Fruit fly (Drosophila melanogaster) whole organism, embryonic: ENCODE results near the gene CG7512.

ENCODE experiments used
- CG8359 ChIP-seq: fragments of 200-800 bp; sonication (Bioruptor generic); optimal IDR thresholded peaks from 2 replicates; lab custom pipeline; 2017; ENCODE audit warnings: missing biosample characterization, mild to moderate bottlenecking, missing genetic modification characterization, borderline replicate concordance
- CG8478 ChIP-seq: fragments of >200 bp; optimal IDR thresholded peaks from 2 replicates; lab custom pipeline; 2018
- Fer3 ChIP-seq: fragments of 200-800 bp; sonication (Bioruptor generic); optimal IDR thresholded peaks from 2 replicates; lab custom pipeline; 2018; ENCODE audit warnings: missing biosample characterization, mild to moderate bottlenecking, missing genetic modification characterization, moderate library complexity
- PHDP ChIP-seq: fragments of 200-800 bp; sonication (Bioruptor generic); optimal IDR thresholded peaks from 3 replicates; lab custom pipeline; 2018; ENCODE audit warnings: missing biosample characterization, mild to moderate bottlenecking, missing genetic modification characterization, moderate library complexity
- Rx ChIP-seq: fragments of 200-800 bp; sonication (Bioruptor generic); IDR thresholded peaks from 2 replicates; pipeline ENCODE4 v1.3.6; 2022; ENCODE audit warnings: missing biosample characterization, missing genetic modification characterization
- chif ChIP-seq, 2 experiments: fragments of 200-800 bp; sonication (Bioruptor generic); optimal IDR thresholded peaks; 3 replicates each; lab custom pipeline; 2016; ENCODE audit warnings: missing biosample characterization in 2 of 2, missing genetic modification characterization in 2 of 2
- onecut ChIP-seq: fragments of 200-800 bp; sonication (Bioruptor generic); IDR thresholded peaks from 2 replicates; pipeline ENCODE4 v1.3.6; 2022; ENCODE audit warnings: missing biosample characterization, missing genetic modification characterization
- ranshi ChIP-seq: fragments of 200-800 bp; sonication (Bioruptor generic); IDR thresholded peaks from 2 replicates; pipeline ENCODE4 v1.3.6; 2022; ENCODE audit warnings: missing biosample characterization, missing genetic modification characterization
- run ChIP-seq: fragments of 200-800 bp; sonication (Bioruptor generic); optimal IDR thresholded peaks from 3 replicates; lab custom pipeline; 2018; ENCODE audit warnings: missing biosample characterization, mild to moderate bottlenecking, missing genetic modification characterization
- sima ChIP-seq: fragments of 200-800 bp; sonication (Bioruptor generic); optimal IDR thresholded peaks from 2 replicates; lab custom pipeline; 2016; ENCODE audit warnings: missing biosample characterization, missing genetic modification characterization
- zfh1 ChIP-seq: fragments of 200-800 bp; sonication (Bioruptor generic); IDR thresholded peaks from 3 replicates; pipeline ENCODE4 v1.3.6; 2022; ENCODE audit warnings: missing biosample characterization, missing genetic modification characterization

- TF ChIP-seq Fer3: no peak
- TF ChIP-seq chif (GFP tag; optimal IDR thresholded peaks at IDR 0.05; lab: Kevin White, UChicago): no peak
- no peak for TF ChIP-seq CG8359 (GFP tag; lab: Kevin White, UChicago)
- TF ChIP-seq onecut: no peak
- peak; percentile 5 for TF ChIP-seq run (tag; lab: Kevin White, UChicago)
- peak; percentile 93 for TF ChIP-seq CG8478 (lab: Kevin White, UChicago)
- TF ChIP-seq ranshi (GFP tag; lab: Robert Waterston, UW): no peak
- no peak for TF ChIP-seq zfh1
- no peak for TF ChIP-seq Rx
- TF ChIP-seq sima (GFP tag; lab: Kevin White, UChicago): no peak
- TF ChIP-seq PHDP: no peak
Measured at dm6 chr3L:11552996-11553671, 39.6 kb downstream of the CG7512 start.
